Fruit fly (Drosophila melanogaster) whole organism, embryonic: ENCODE measurements around the gene Wdr62.
A peak's percentile ranks its signal among the peaks of the same experiment; 100 is the strongest.

ENCODE experiments used
- Adf1 ChIP-seq: fragments of 200-800 bp; sonication (Bioruptor generic); IDR thresholded peaks from 2 replicates; pipeline ENCODE4 v1.3.6; 2022; ENCODE audit warnings: missing biosample characterization, missing genetic modification characterization
- Antp ChIP-seq: fragments of 200-800 bp; sonication (Bioruptor generic); optimal IDR thresholded peaks from 3 replicates; lab custom pipeline; 2016; ENCODE audit warnings: missing biosample characterization, missing genetic modification characterization
- CG12155 ChIP-seq: fragments of 200-800 bp; sonication (Bioruptor generic); optimal IDR thresholded peaks from 3 replicates; lab custom pipeline; 2016; ENCODE audit warnings: missing biosample characterization, missing genetic modification characterization
- CG13424 ChIP-seq: fragments of 200-800 bp; sonication (Bioruptor generic); optimal IDR thresholded peaks from 2 replicates; lab custom pipeline; 2019; ENCODE audit warnings: missing biosample characterization, mild to moderate bottlenecking, missing genetic modification characterization, moderate library complexity
- CG14014 ChIP-seq: fragments of 200-800 bp; sonication (Bioruptor generic); IDR thresholded peaks from 2 replicates; pipeline ENCODE4 v1.3.6; 2022; ENCODE audit warnings: missing biosample characterization, missing genetic modification characterization
- CG14860 ChIP-seq: fragments of 200-800 bp; sonication (Bioruptor generic); IDR thresholded peaks from 3 replicates; pipeline ENCODE4 v1.3.6; 2022; ENCODE audit warnings: missing biosample characterization, missing genetic modification characterization; ENCODE audit not compliant: partially characterized antibody
- CG16863 ChIP-seq: fragments of 200-800 bp; sonication (Bioruptor generic); optimal IDR thresholded peaks from 3 replicates; lab custom pipeline; 2016; ENCODE audit warnings: missing biosample characterization, missing genetic modification characterization
- CG1792 ChIP-seq: fragments of 200-800 bp; sonication (Bioruptor generic); optimal IDR thresholded peaks from 2 replicates; lab custom pipeline; 2016; ENCODE audit warnings: missing biosample characterization, missing genetic modification characterization
- CG2678 ChIP-seq: fragments of 200-800 bp; sonication (Bioruptor generic); optimal IDR thresholded peaks from 3 replicates; lab custom pipeline; 2019; ENCODE audit warnings: missing biosample characterization, mild to moderate bottlenecking, missing genetic modification characterization, moderate library complexity
- CG30403 ChIP-seq: fragments of 200-800 bp; sonication (Bioruptor generic); optimal IDR thresholded peaks from 3 replicates; lab custom pipeline; 2016; ENCODE audit warnings: missing biosample characterization, missing genetic modification characterization
- CG32532 ChIP-seq: fragments of 200-800 bp; sonication (Bioruptor generic); IDR thresholded peaks from 2 replicates; pipeline ENCODE4 v1.3.6; 2022; ENCODE audit warnings: missing biosample characterization, missing genetic modification characterization
- CG32767 ChIP-seq: fragments of 200-800 bp; sonication (Bioruptor generic); IDR thresholded peaks from 2 replicates; pipeline ENCODE4 v1.3.6; 2022; ENCODE audit warnings: missing biosample characterization, missing genetic modification characterization
- CG34376 ChIP-seq: fragments of 200-800 bp; sonication (Bioruptor generic); optimal IDR thresholded peaks from 2 replicates; lab custom pipeline; 2018; ENCODE audit warnings: missing biosample characterization, mild to moderate bottlenecking, missing genetic modification characterization
- CG3726 ChIP-seq: fragments of 200-800 bp; sonication (Bioruptor generic); IDR thresholded peaks from 3 replicates; pipeline ENCODE4, ENCODE4 v1.3.6; 2022; ENCODE audit warnings: missing biosample characterization, missing genetic modification characterization
- CG8924 ChIP-seq: fragments of 200-800 bp; optimal IDR thresholded peaks from 3 replicates; lab custom pipeline; 2019; ENCODE audit warnings: missing biosample characterization, mild to moderate bottlenecking, missing genetic modification characterization, moderate library complexity
- Camta ChIP-seq: fragments of 200-800 bp; sonication (Bioruptor generic); optimal IDR thresholded peaks from 2 replicates; lab custom pipeline; 2016; ENCODE audit warnings: missing biosample characterization, missing genetic modification characterization
- CrebB ChIP-seq: fragments of 200-800 bp; sonication (Bioruptor generic); optimal IDR thresholded peaks from 3 replicates; lab custom pipeline; 2018; ENCODE audit warnings: missing biosample characterization, mild to moderate bottlenecking, missing genetic modification characterization
- D ChIP-seq, 2 experiments: fragments of 200-800 bp in 1 of 2; fragments of >200 bp in 1 of 2; sonication (Bioruptor generic) in 1 of 2; optimal IDR thresholded peaks; 2 replicates in 1 of 2; 3 replicates in 1 of 2; lab custom pipeline; 2017; ENCODE audit warnings: mild to moderate bottlenecking in 1 of 2, missing biosample characterization in 1 of 2, missing genetic modification characterization in 1 of 2, missing genetic modification reagents in 1 of 2
- Dp ChIP-seq: fragments of 200-800 bp; sonication (Bioruptor generic); optimal IDR thresholded peaks from 2 replicates; lab custom pipeline; 2018; ENCODE audit warnings: missing biosample characterization, mild to moderate bottlenecking, missing genetic modification characterization, moderate library complexity
- HLH54F ChIP-seq: fragments of 200-800 bp; sonication (Bioruptor generic); optimal IDR thresholded peaks from 3 replicates; lab custom pipeline; 2016; ENCODE audit warnings: missing biosample characterization, missing genetic modification characterization
- MESR4 ChIP-seq: fragments of 200-800 bp; sonication (Bioruptor generic); optimal IDR thresholded peaks from 2 replicates; lab custom pipeline; 2018; ENCODE audit warnings: missing biosample characterization, mild to moderate bottlenecking, missing genetic modification characterization, moderate library complexity
- Meics ChIP-seq: fragments of 200-800 bp; sonication (Bioruptor generic); optimal IDR thresholded peaks from 2 replicates; lab custom pipeline; 2017; ENCODE audit warnings: missing biosample characterization, mild to moderate bottlenecking, missing genetic modification characterization
- Nf-YB ChIP-seq: fragments of 200-800 bp; sonication (Bioruptor generic); optimal IDR thresholded peaks from 3 replicates; lab custom pipeline; 2019; ENCODE audit warnings: missing biosample characterization, mild to moderate bottlenecking, missing genetic modification characterization, moderate library complexity
- Optix ChIP-seq: fragments of 200-800 bp; sonication (Bioruptor generic); IDR thresholded peaks from 3 replicates; pipeline ENCODE4 v1.3.6; 2022; ENCODE audit warnings: missing biosample characterization, missing genetic modification characterization
- Sox100B ChIP-seq: fragments of 200-800 bp; sonication (Bioruptor generic); optimal IDR thresholded peaks from 3 replicates; lab custom pipeline; 2018; ENCODE audit warnings: missing biosample characterization, mild to moderate bottlenecking, missing genetic modification characterization
- bbx ChIP-seq: fragments of 200-800 bp; sonication (Bioruptor generic); IDR thresholded peaks from 2 replicates; pipeline ENCODE4 v1.3.6; 2022; ENCODE audit warnings: missing biosample characterization, missing genetic modification characterization; ENCODE audit not compliant: partially characterized antibody
- crol ChIP-seq: fragments of 200-800 bp; sonication (Bioruptor generic); IDR thresholded peaks from 2 replicates; pipeline ENCODE4 v1.3.6; 2022; ENCODE audit warnings: missing biosample characterization, missing genetic modification characterization
- dm ChIP-seq: fragments of 200-800 bp; sonication (Bioruptor generic); optimal IDR thresholded peaks from 3 replicates; lab custom pipeline; 2016; ENCODE audit warnings: missing biosample characterization, missing genetic modification characterization
- fd96Cb ChIP-seq: fragments of 200-800 bp; sonication (Bioruptor generic); optimal IDR thresholded peaks from 2 replicates; lab custom pipeline; 2018; ENCODE audit warnings: missing biosample characterization, mild to moderate bottlenecking, missing genetic modification characterization, moderate library complexity
- fu2 ChIP-seq: fragments of 200-800 bp; sonication (Bioruptor generic); optimal IDR thresholded peaks from 2 replicates; lab custom pipeline; 2016; ENCODE audit warnings: missing biosample characterization, missing genetic modification characterization
- gce ChIP-seq: fragments of 200-800 bp; sonication (Bioruptor generic); IDR thresholded peaks from 3 replicates; pipeline ENCODE4 v1.3.6; 2022; ENCODE audit warnings: missing biosample characterization, missing genetic modification characterization
- grau ChIP-seq: fragments of 200-800 bp; optimal IDR thresholded peaks from 3 replicates; lab custom pipeline; 2019; ENCODE audit warnings: missing biosample characterization, mild to moderate bottlenecking, missing genetic modification characterization, moderate library complexity
- insv ChIP-seq, 2 experiments: fragments of 200-800 bp; sonication (Bioruptor generic); optimal IDR thresholded peaks; 3 replicates each; lab custom pipeline; 2016 to 2018; ENCODE audit warnings: missing biosample characterization in 2 of 2, missing genetic modification characterization in 2 of 2
- knrl ChIP-seq: fragments of 200-800 bp; sonication (Bioruptor generic); IDR thresholded peaks from 3 replicates; pipeline ENCODE4 v1.3.6; 2022; ENCODE audit warnings: missing biosample characterization, missing genetic modification characterization; ENCODE audit not compliant: partially characterized antibody
- lov ChIP-seq, 2 experiments: fragments of 200-800 bp in 1 of 2; fragments of >200 bp in 1 of 2; sonication (Bioruptor generic) in 1 of 2; IDR thresholded peaks in 1 of 2; optimal IDR thresholded peaks in 1 of 2; 2 replicates in 1 of 2; 3 replicates in 1 of 2; pipeline versions ENCODE4 v1.3.6 to Lab custom; 2017 to 2022; ENCODE audit warnings: missing biosample characterization in 1 of 2, missing genetic modification characterization in 1 of 2
- luna ChIP-seq: fragments of 200-800 bp; sonication (Bioruptor generic); optimal IDR thresholded peaks from 2 replicates; lab custom pipeline; 2016; ENCODE audit warnings: missing biosample characterization, missing genetic modification characterization
- odd ChIP-seq: fragments of 200-800 bp; sonication (Bioruptor generic); optimal IDR thresholded peaks from 2 replicates; lab custom pipeline; 2017; ENCODE audit warnings: missing biosample characterization, mild to moderate bottlenecking, missing genetic modification characterization
- org-1 ChIP-seq: fragments of 200-800 bp; sonication (Bioruptor generic); optimal IDR thresholded peaks from 2 replicates; lab custom pipeline; 2017; ENCODE audit warnings: missing biosample characterization, missing genetic modification characterization
- p53 ChIP-seq: fragments of 200-800 bp; sonication (Bioruptor generic); optimal IDR thresholded peaks from 2 replicates; lab custom pipeline; 2016; ENCODE audit warnings: missing biosample characterization, missing genetic modification characterization
- pho ChIP-seq: fragments of 200-800 bp; sonication (Bioruptor generic); optimal IDR thresholded peaks from 2 replicates; lab custom pipeline; 2016; ENCODE audit warnings: missing biosample characterization, missing genetic modification characterization
- sc ChIP-seq, 3 experiments: fragments of >200 bp in 2 of 3; fragments of 200-800 bp in 1 of 3; sonication (Bioruptor generic) in 1 of 3; optimal IDR thresholded peaks; 2 replicates in 2 of 3; 3 replicates in 1 of 3; lab custom pipeline; 2017; ENCODE audit warnings: mild to moderate bottlenecking in 1 of 3, missing biosample characterization in 1 of 3, missing genetic modification characterization in 1 of 3, missing genetic modification reagents in 1 of 3
- sim ChIP-seq: fragments of 200-800 bp; sonication (Bioruptor generic); IDR thresholded peaks from 2 replicates; pipeline ENCODE4 v1.3.6; 2022; ENCODE audit warnings: missing biosample characterization, missing genetic modification characterization
- sr ChIP-seq: fragments of 200-800 bp; sonication (Bioruptor generic); IDR thresholded peaks from 3 replicates; pipeline ENCODE4 v1.3.6; 2022; ENCODE audit warnings: missing biosample characterization, missing genetic modification characterization
- tio ChIP-seq: fragments of 200-800 bp; sonication (Bioruptor generic); optimal IDR thresholded peaks from 2 replicates; lab custom pipeline; 2017; ENCODE audit warnings: missing biosample characterization, missing genetic modification characterization, inconsistent platforms
- toy ChIP-seq: fragments of 200-800 bp; sonication (Bioruptor generic); IDR thresholded peaks from 2 replicates; pipeline ENCODE4 v1.3.6; 2022; ENCODE audit warnings: missing biosample characterization, missing genetic modification characterization
- trem ChIP-seq: fragments of 200-800 bp; optimal IDR thresholded peaks from 3 replicates; lab custom pipeline; 2019; ENCODE audit warnings: missing biosample characterization, mild to moderate bottlenecking, missing genetic modification characterization, moderate library complexity
- vnd ChIP-seq: fragments of 200-800 bp; sonication (Bioruptor generic); IDR thresholded peaks from 3 replicates; pipeline ENCODE4 v1.3.6; 2022; ENCODE audit warnings: missing biosample characterization, missing genetic modification characterization; ENCODE audit not compliant: partially characterized antibody

Gene Wdr62

DNA sequence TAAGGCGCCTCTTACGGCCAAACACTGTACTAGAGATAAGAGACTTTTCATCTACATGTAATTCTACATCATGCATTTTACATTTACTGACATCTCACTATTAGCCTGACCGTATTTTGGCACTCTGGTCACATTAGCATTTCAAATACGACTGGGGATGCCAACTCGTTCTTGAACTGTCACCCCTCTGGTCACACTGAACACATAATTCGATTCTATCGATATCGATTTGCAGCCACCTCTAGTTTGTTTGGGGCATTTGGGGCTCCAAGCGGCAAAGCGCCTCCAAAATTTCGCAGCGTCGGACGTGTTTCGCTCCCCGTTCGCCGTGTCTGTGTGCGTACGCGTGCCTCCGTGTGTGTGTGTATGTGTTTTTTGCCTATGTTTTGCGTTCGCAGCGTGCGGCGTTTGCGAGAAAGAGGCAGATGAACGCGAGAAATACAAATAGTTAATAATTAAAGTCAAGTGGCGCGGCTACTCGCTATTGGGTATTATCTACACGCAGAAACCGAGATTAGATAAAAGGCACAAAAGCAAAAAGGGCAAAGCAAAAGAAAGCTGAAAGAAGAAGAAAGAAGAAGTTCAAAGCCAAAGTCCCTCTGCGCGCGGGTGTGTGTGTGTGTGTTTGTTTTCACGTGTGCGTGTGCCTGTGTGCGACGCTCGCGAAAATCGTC lies at the start of gene Wdr62 (continued):
- TF ChIP-seq dm (GFP tag; lab: Kevin White, UChicago) = peak; percentile 50
- peak; percentile 51 for TF ChIP-seq Nf-YB (GFP tag; lab: Kevin White, UChicago)
- no peak for TF ChIP-seq fd96Cb (tag; lab: Kevin White, UChicago)
- no peak for TF ChIP-seq odd
- peak; percentile 35 for TF ChIP-seq fu2 (GFP tag; lab: Kevin White, UChicago)
- peak; percentile 56 for TF ChIP-seq CrebB (tag; lab: Kevin White, UChicago)
- peak; percentile 58 for TF ChIP-seq Antp (GFP tag; lab: Kevin White, UChicago)
- TF ChIP-seq bbx = peak; percentile 88
- TF ChIP-seq grau (tag; lab: Kevin White, UChicago) = peak; percentile 51
- TF ChIP-seq sim = no peak
- peak; percentile 38; the same call in 1 of the 3 replicates for TF ChIP-seq sr (GFP tag; lab: Robert Waterston, UW)
- TF ChIP-seq trem (tag; lab: Kevin White, UChicago) = peak; percentile 100
- peak; percentile 18 for TF ChIP-seq D (optimal IDR thresholded peaks at IDR 0.05; lab: Kevin White, UChicago)
- no peak for TF ChIP-seq D (GFP tag; optimal IDR thresholded peaks at IDR 0.05; lab: Kevin White, UChicago)
- no peak for TF ChIP-seq sc (optimal IDR thresholded peaks at IDR 0.05; lab: Kevin White, UChicago)
- TF ChIP-seq sc (GFP tag; optimal IDR thresholded peaks at IDR 0.05; lab: Kevin White, UChicago) = no peak
- peak in 1 of 2 experiments; percentile 76 for TF ChIP-seq insv (GFP tag; optimal IDR thresholded peaks at IDR 0.05; lab: Kevin White, UChicago)
- peak; percentile 36 for TF ChIP-seq Meics
- TF ChIP-seq CG16863 = peak; percentile 45
- TF ChIP-seq Adf1 (GFP tag; lab: Robert Waterston, UW) = peak; percentile 75
- TF ChIP-seq MESR4 (GFP tag; lab: Kevin White, UChicago) = peak; percentile 99
- TF ChIP-seq CG30403 (GFP tag; lab: Kevin White, UChicago) = peak; percentile 30
- peak; percentile 30 for TF ChIP-seq Camta
- TF ChIP-seq gce = no peak; the same call in 2 of the 3 replicates
- TF ChIP-seq Dp (GFP tag; lab: Kevin White, UChicago) = peak; percentile 79
- TF ChIP-seq org-1 (GFP tag; lab: Kevin White, UChicago) = no peak
- TF ChIP-seq Sox100B (GFP tag; lab: Kevin White, UChicago) = no peak
- TF ChIP-seq knrl (GFP tag; lab: Robert Waterston, UW) = peak; percentile 81
- peak; percentile 54; the same call in 1 of the 2 replicates for TF ChIP-seq CG32532 (GFP tag; lab: Robert Waterston, UW)
- 0 out of 2 replicates have a peak, but pooled peaks have one; percentile 57 for TF ChIP-seq CG32767
- TF ChIP-seq vnd (GFP tag; lab: Robert Waterston, UW) = peak; percentile 34; the same call in 1 of the 3 replicates
- peak; percentile 18 for TF ChIP-seq p53 (GFP tag; lab: Kevin White, UChicago)
- TF ChIP-seq HLH54F (GFP tag; lab: Kevin White, UChicago) = peak; percentile 39
- TF ChIP-seq crol (GFP tag; lab: Robert Waterston, UW) = 0 out of 2 replicates have a peak, but pooled peaks have one; percentile 24
- TF ChIP-seq luna (GFP tag; lab: Kevin White, UChicago) = peak; percentile 14
- TF ChIP-seq pho = peak; percentile 40
- TF ChIP-seq toy (GFP tag; lab: Robert Waterston, UW) = no peak
- TF ChIP-seq CG1792 (GFP tag; lab: Kevin White, UChicago) = peak; percentile 56
- peak; percentile 83 for TF ChIP-seq CG34376 (GFP tag; lab: Kevin White, UChicago)
- peak; percentile 27 for TF ChIP-seq CG13424
- peak; percentile 70 for TF ChIP-seq CG12155
- no peak for TF ChIP-seq tio
- no peak for TF ChIP-seq CG3726 (GFP tag; lab: Robert Waterston, UW)
- TF ChIP-seq Optix (GFP tag; lab: Robert Waterston, UW) = no peak
- peak; percentile 45; the same call in 1 of the 3 replicates for TF ChIP-seq CG14860 (GFP tag; lab: Robert Waterston, UW)
- TF ChIP-seq CG2678 = peak; percentile 60
- no peak for TF ChIP-seq lov (optimal IDR thresholded peaks at IDR 0.05; lab: Kevin White, UChicago)
- TF ChIP-seq lov (GFP tag; IDR thresholded peaks at IDR 0.05; lab: Robert Waterston, UW) = 0 out of 3 replicates have a peak, but pooled peaks have one; percentile 53
- TF ChIP-seq CG8924 (tag; lab: Kevin White, UChicago) = peak; percentile 65
- TF ChIP-seq CG14014 (GFP tag; lab: Robert Waterston, UW) = peak; percentile 53; the same call in 1 of the 2 replicates
